Fruit fly (Drosophila melanogaster) whole organism, embryonic: ENCODE data around the gene CG43339.

ENCODE experiments used
- Ada2b ChIP-seq: fragments of 200-800 bp; sonication (Bioruptor generic); IDR thresholded peaks from 2 replicates; pipeline ENCODE4 v1.3.6; 2022; ENCODE audit warnings: missing biosample characterization, missing genetic modification characterization
- CG10267 ChIP-seq: fragments of 200-800 bp; sonication (Bioruptor generic); optimal IDR thresholded peaks from 2 replicates; lab custom pipeline; 2018; ENCODE audit warnings: missing biosample characterization, mild to moderate bottlenecking, missing genetic modification characterization, moderate library complexity
- CG10274 ChIP-seq: fragments of 200-800 bp; sonication (Bioruptor generic); optimal IDR thresholded peaks from 3 replicates; lab custom pipeline; 2017; ENCODE audit warnings: missing biosample characterization, mild to moderate bottlenecking, missing genetic modification characterization
- CG11085 ChIP-seq: fragments of 200-800 bp; sonication (Bioruptor generic); IDR thresholded peaks from 2 replicates; pipeline ENCODE4 v1.3.6; 2022; ENCODE audit warnings: missing biosample characterization, missing genetic modification characterization
- CG11560 ChIP-seq: fragments of 200-800 bp; sonication (Bioruptor generic); IDR thresholded peaks from 3 replicates; pipeline ENCODE4 v1.3.6; 2022; ENCODE audit warnings: missing biosample characterization, missing genetic modification characterization
- CG12659 ChIP-seq: fragments of 200-800 bp; sonication (Bioruptor generic); optimal IDR thresholded peaks from 3 replicates; lab custom pipeline; 2017; ENCODE audit warnings: mild to moderate bottlenecking, missing biosample characterization, missing genetic modification reagents, missing genetic modification characterization
- CG12942 ChIP-seq: fragments of 200-800 bp; sonication (Bioruptor generic); optimal IDR thresholded peaks from 3 replicates; lab custom pipeline; 2016; ENCODE audit warnings: missing biosample characterization, missing genetic modification characterization
- CG14667 ChIP-seq: fragments of 200-800 bp; sonication (Bioruptor generic); IDR thresholded peaks from 2 replicates; pipeline ENCODE4 v1.3.6; 2022; ENCODE audit warnings: missing biosample characterization, missing genetic modification characterization
- CG1603 ChIP-seq: fragments of 200-800 bp; sonication (Bioruptor generic); optimal IDR thresholded peaks from 2 replicates; lab custom pipeline; 2019; ENCODE audit warnings: missing biosample characterization, mild to moderate bottlenecking, missing genetic modification characterization, moderate library complexity
- CG17912 ChIP-seq: fragments of 200-800 bp; sonication (Bioruptor generic); optimal IDR thresholded peaks from 2 replicates; lab custom pipeline; 2018; ENCODE audit warnings: missing biosample characterization, mild to moderate bottlenecking, missing genetic modification characterization
- CG18476 ChIP-seq: fragments of 200-800 bp; sonication (Bioruptor generic); optimal IDR thresholded peaks from 2 replicates; lab custom pipeline; 2016; ENCODE audit warnings: missing biosample characterization, mild to moderate bottlenecking, missing genetic modification characterization
- CG2120 ChIP-seq: fragments of 200-800 bp; sonication (Bioruptor generic); optimal IDR thresholded peaks from 3 replicates; lab custom pipeline; 2016; ENCODE audit warnings: missing biosample characterization, missing genetic modification characterization
- CG30403 ChIP-seq: fragments of 200-800 bp; sonication (Bioruptor generic); optimal IDR thresholded peaks from 3 replicates; lab custom pipeline; 2016; ENCODE audit warnings: missing biosample characterization, missing genetic modification characterization
- CG32772 ChIP-seq: fragments of 200-800 bp; sonication (Bioruptor generic); IDR thresholded peaks from 2 replicates; pipeline ENCODE4 v1.3.6; 2022; ENCODE audit warnings: missing biosample characterization, missing genetic modification characterization
- CG3281 ChIP-seq: fragments of 200-800 bp; sonication (Bioruptor generic); optimal IDR thresholded peaks from 3 replicates; lab custom pipeline; 2017; ENCODE audit warnings: missing biosample characterization, mild to moderate bottlenecking, missing genetic modification characterization
- CG4328 ChIP-seq: fragments of 200-800 bp; sonication (Bioruptor generic); optimal IDR thresholded peaks from 3 replicates; lab custom pipeline; 2017; ENCODE audit warnings: missing biosample characterization, missing genetic modification reagents, missing genetic modification characterization
- CG6175 ChIP-seq: fragments of 200-800 bp; sonication (Bioruptor generic); IDR thresholded peaks from 3 replicates; pipeline ENCODE4 v1.3.6; 2022; ENCODE audit warnings: missing biosample characterization, missing genetic modification characterization
- CG7745 ChIP-seq: fragments of 200-800 bp; sonication (Bioruptor generic); optimal IDR thresholded peaks from 2 replicates; lab custom pipeline; 2018; ENCODE audit warnings: missing biosample characterization, mild to moderate bottlenecking, missing genetic modification characterization, moderate library complexity
- D19B ChIP-seq: fragments of 200-800 bp; sonication (Bioruptor generic); optimal IDR thresholded peaks from 2 replicates; lab custom pipeline; 2017; ENCODE audit warnings: missing biosample characterization, mild to moderate bottlenecking, missing genetic modification characterization
- Doc2 ChIP-seq: fragments of 200-800 bp; sonication (Bioruptor generic); IDR thresholded peaks from 2 replicates; pipeline ENCODE4 v1.3.6; 2022; ENCODE audit warnings: missing biosample characterization, missing genetic modification characterization
- Drgx ChIP-seq: fragments of 200-800 bp; sonication (Bioruptor generic); IDR thresholded peaks from 2 replicates; pipeline ENCODE4 v1.3.6; 2022; ENCODE audit warnings: missing biosample characterization, missing genetic modification characterization
- GATAe ChIP-seq: fragments of 200-800 bp; sonication (Bioruptor generic); conservative IDR thresholded peaks from 2 replicates; pipeline ENCODE4 v1.3.6; 2022; ENCODE audit warnings: missing biosample characterization, missing genetic modification characterization
- Hand ChIP-seq: fragments of 200-800 bp; sonication (Bioruptor generic); optimal IDR thresholded peaks from 2 replicates; lab custom pipeline; 2017; ENCODE audit warnings: mild to moderate bottlenecking, missing biosample characterization, missing genetic modification reagents, missing genetic modification characterization
- Hr78 ChIP-seq, 2 experiments: fragments of 200-800 bp in 1 of 2; fragments of >200 bp in 1 of 2; sonication (Bioruptor generic) in 1 of 2; optimal IDR thresholded peaks; 2 replicates each; lab custom pipeline; 2017 to 2019; ENCODE audit warnings: missing biosample characterization in 2 of 2, missing genetic modification characterization in 2 of 2, mild to moderate bottlenecking in 1 of 2, moderate library complexity in 1 of 2
- Myb ChIP-seq: fragments of 200-800 bp; sonication (Bioruptor generic); optimal IDR thresholded peaks from 2 replicates; lab custom pipeline; 2016; ENCODE audit warnings: missing biosample characterization, missing genetic modification characterization
- NFAT ChIP-seq: fragments of 200-800 bp; sonication (Bioruptor generic); IDR thresholded peaks from 2 replicates; pipeline ENCODE4 v1.3.6; 2022; ENCODE audit warnings: missing biosample characterization, missing genetic modification characterization
- Oli ChIP-seq: fragments of 200-800 bp; sonication (Bioruptor generic); optimal IDR thresholded peaks from 2 replicates; lab custom pipeline; 2018; ENCODE audit warnings: missing biosample characterization, mild to moderate bottlenecking, missing genetic modification characterization, moderate library complexity
- Pdp1 ChIP-seq, 2 experiments: fragments of 200-800 bp; sonication (Bioruptor generic); optimal IDR thresholded peaks; 3 replicates each; lab custom pipeline; 2016; ENCODE audit warnings: missing biosample characterization in 2 of 2, missing genetic modification characterization in 2 of 2, mild to moderate bottlenecking in 1 of 2, moderate library complexity in 1 of 2
- Sox102F ChIP-seq: fragments of 200-800 bp; sonication (Bioruptor generic); optimal IDR thresholded peaks from 2 replicates; lab custom pipeline; 2018; ENCODE audit warnings: missing biosample characterization, mild to moderate bottlenecking, missing genetic modification characterization, moderate library complexity
- Taf1 ChIP-seq: fragments of 200-800 bp; sonication (Bioruptor generic); IDR thresholded peaks from 2 replicates; pipeline ENCODE4 v1.3.6; 2022; ENCODE audit warnings: missing biosample characterization, missing genetic modification characterization
- amos ChIP-seq: fragments of 200-800 bp; sonication (Bioruptor generic); IDR thresholded peaks from 2 replicates; pipeline ENCODE4 v1.3.6; 2022; ENCODE audit warnings: missing biosample characterization, missing genetic modification characterization; ENCODE audit not compliant: partially characterized antibody
- az2 ChIP-seq: fragments of 200-800 bp; sonication (Bioruptor generic); optimal IDR thresholded peaks from 3 replicates; lab custom pipeline; 2016; ENCODE audit warnings: missing biosample characterization, missing genetic modification characterization
- crc ChIP-seq: fragments of 200-800 bp; sonication (Bioruptor generic); optimal IDR thresholded peaks from 2 replicates; lab custom pipeline; 2016; ENCODE audit warnings: missing biosample characterization, missing genetic modification characterization
- croc ChIP-seq: fragments of 200-800 bp; sonication (Bioruptor generic); conservative IDR thresholded peaks from 3 replicates; pipeline ENCODE4 v1.3.6; 2022; ENCODE audit warnings: missing biosample characterization, missing genetic modification characterization
- cwo ChIP-seq: fragments of 200-800 bp; sonication (Bioruptor generic); optimal IDR thresholded peaks from 3 replicates; lab custom pipeline; 2017; ENCODE audit warnings: missing biosample characterization, missing genetic modification characterization, mild to moderate bottlenecking, moderate library complexity, missing genetic modification reagents
- disco-r ChIP-seq: fragments of 200-800 bp; sonication (Bioruptor generic); optimal IDR thresholded peaks from 2 replicates; lab custom pipeline; 2016; ENCODE audit warnings: missing biosample characterization, missing genetic modification characterization
- dpn ChIP-seq, 2 experiments: fragments of 200-800 bp; sonication (Bioruptor generic); optimal IDR thresholded peaks; 3 replicates each; lab custom pipeline; 2016; ENCODE audit warnings: missing biosample characterization in 2 of 2, missing genetic modification characterization in 2 of 2
- fu2 ChIP-seq: fragments of 200-800 bp; sonication (Bioruptor generic); optimal IDR thresholded peaks from 2 replicates; lab custom pipeline; 2016; ENCODE audit warnings: missing biosample characterization, missing genetic modification characterization
- gcm ChIP-seq: fragments of 200-800 bp; sonication (Bioruptor generic); optimal IDR thresholded peaks from 2 replicates; lab custom pipeline; 2019; ENCODE audit warnings: missing biosample characterization, mild to moderate bottlenecking, missing genetic modification characterization, moderate library complexity
- lab ChIP-seq: fragments of 200-800 bp; sonication (Bioruptor generic); optimal IDR thresholded peaks from 3 replicates; lab custom pipeline; 2017; ENCODE audit warnings: missing biosample characterization, missing genetic modification characterization, mild to moderate bottlenecking, moderate library complexity, missing genetic modification reagents
- nerfin-1 ChIP-seq: fragments of 200-800 bp; sonication (Bioruptor generic); optimal IDR thresholded peaks from 3 replicates; lab custom pipeline; 2019; ENCODE audit warnings: missing biosample characterization, mild to moderate bottlenecking, missing genetic modification characterization, moderate library complexity
- oc ChIP-seq: fragments of 200-800 bp; sonication (Bioruptor generic); optimal IDR thresholded peaks from 2 replicates; lab custom pipeline; 2018; ENCODE audit warnings: missing biosample characterization, mild to moderate bottlenecking, missing genetic modification characterization, moderate library complexity
- org-1 ChIP-seq: fragments of 200-800 bp; sonication (Bioruptor generic); optimal IDR thresholded peaks from 2 replicates; lab custom pipeline; 2017; ENCODE audit warnings: missing biosample characterization, missing genetic modification characterization
- pan ChIP-seq, 4 experiments: fragments of >200 bp in 3 of 4; fragments of 200-800 bp in 1 of 4; sonication (Bioruptor generic) in 1 of 4; optimal IDR thresholded peaks in 3 of 4; IDR thresholded peaks in 1 of 4; 2 replicates each; pipeline versions ENCODE4 v1.3.6 to Lab custom; 2017 to 2022; ENCODE audit warnings: missing biosample characterization in 2 of 4, missing genetic modification characterization in 2 of 4, mixed read lengths in 1 of 4
- row ChIP-seq: fragments of 200-800 bp; sonication (Bioruptor generic); IDR thresholded peaks from 3 replicates; pipeline ENCODE4 v1.3.6; 2022; ENCODE audit warnings: missing biosample characterization, missing genetic modification characterization
- seq ChIP-seq: fragments of 200-800 bp; sonication (Bioruptor generic); IDR thresholded peaks from 2 replicates; pipeline ENCODE4 v1.3.6; 2022; ENCODE audit warnings: missing biosample characterization, missing genetic modification characterization
- sr ChIP-seq: fragments of 200-800 bp; sonication (Bioruptor generic); IDR thresholded peaks from 3 replicates; pipeline ENCODE4 v1.3.6; 2022; ENCODE audit warnings: missing biosample characterization, missing genetic modification characterization
- stc ChIP-seq: fragments of 200-800 bp; sonication (Bioruptor generic); IDR thresholded peaks from 2 replicates; pipeline ENCODE4 v1.3.6; 2022; ENCODE audit warnings: missing biosample characterization, missing genetic modification characterization
- unpg ChIP-seq: fragments of 200-800 bp; sonication (Bioruptor generic); optimal IDR thresholded peaks from 3 replicates; lab custom pipeline; 2018; ENCODE audit warnings: missing biosample characterization, mild to moderate bottlenecking, missing genetic modification characterization, moderate library complexity
- zfh2 ChIP-seq: fragments of 200-800 bp; sonication (Bioruptor generic); optimal IDR thresholded peaks from 2 replicates; lab custom pipeline; 2016; ENCODE audit warnings: missing biosample characterization, missing genetic modification characterization

CG43339 gene

DNA sequence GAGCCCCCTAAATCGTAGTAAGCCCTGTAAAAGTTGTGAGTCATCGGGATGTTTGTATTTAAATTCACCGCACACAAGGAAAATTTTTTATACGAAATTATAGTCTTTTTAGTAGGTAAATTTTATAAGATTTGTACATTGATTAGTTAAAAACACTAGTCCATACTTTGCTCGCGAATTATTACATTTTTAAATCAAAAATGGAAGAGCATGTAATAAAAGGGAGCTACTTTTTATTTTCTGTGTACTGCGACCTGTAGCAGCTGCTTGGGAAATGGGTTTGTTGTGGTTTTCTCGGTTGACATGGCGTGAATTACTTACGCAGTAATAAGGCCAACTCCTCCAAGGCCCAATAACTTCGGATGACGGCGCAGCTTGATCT is 21.6 kb upstream of the CG43339 start (continued):
- TF ChIP-seq NFAT (GFP tag; lab: Robert Waterston, UW): no peak
- 0 out of 2 replicates have a peak, but pooled peaks have one; percentile 22 for TF ChIP-seq Taf1
- peak; percentile 19 for TF ChIP-seq lab
- peak; percentile 19 for TF ChIP-seq CG12942 (GFP tag; lab: Kevin White, UChicago)
- no peak for TF ChIP-seq croc (GFP tag; lab: Robert Waterston, UW)
- no peak for TF ChIP-seq gcm (GFP tag; lab: Kevin White, UChicago)
- no peak for TF ChIP-seq GATAe (GFP tag; lab: Robert Waterston, UW)
- peak; percentile 72 for TF ChIP-seq unpg (GFP tag; lab: Kevin White, UChicago)
- TF ChIP-seq az2 (GFP tag; lab: Kevin White, UChicago): peak; percentile 48
- 0 out of 2 replicates have a peak, but pooled peaks have one; percentile 16 for TF ChIP-seq CG14667
- TF ChIP-seq Myb: no peak
- TF ChIP-seq D19B: no peak
- TF ChIP-seq CG7745: no peak
- TF ChIP-seq CG18476 (GFP tag; lab: Kevin White, UChicago): no peak
- no peak for TF ChIP-seq Hr78 (GFP tag; optimal IDR thresholded peaks at IDR 0.05; lab: Kevin White, UChicago)
- no peak for TF ChIP-seq CG11560 (tag; lab: Robert Waterston, UW)
- no peak for TF ChIP-seq cwo (GFP tag; lab: Kevin White, UChicago)
- no peak for TF ChIP-seq nerfin-1 (tag; lab: Kevin White, UChicago)
- TF ChIP-seq Doc2 (GFP tag; lab: Robert Waterston, UW): no peak
- no peak for TF ChIP-seq CG11085 (GFP tag; lab: Robert Waterston, UW)
- TF ChIP-seq CG32772 (GFP tag; lab: Robert Waterston, UW): no peak
- TF ChIP-seq Pdp1 (GFP tag; optimal IDR thresholded peaks at IDR 0.05; lab: Kevin White, UChicago): no peak
- TF ChIP-seq CG12659 (GFP tag; lab: Kevin White, UChicago): no peak
- TF ChIP-seq CG17912: no peak
- TF ChIP-seq CG4328: no peak
- no peak for TF ChIP-seq crc (GFP tag; lab: Kevin White, UChicago)
- no peak for TF ChIP-seq Hand (GFP tag; lab: Kevin White, UChicago)
- no peak for TF ChIP-seq sr (GFP tag; lab: Robert Waterston, UW)
- TF ChIP-seq dpn (GFP tag; optimal IDR thresholded peaks at IDR 0.05; lab: Kevin White, UChicago): peak in 1 of 2 experiments; percentile 31
- TF ChIP-seq CG1603 (tag; lab: Kevin White, UChicago): no peak
- TF ChIP-seq seq: no peak
- TF ChIP-seq CG2120: no peak
- no peak for TF ChIP-seq CG6175
- peak; percentile 48; the same call in 1 of the 2 replicates for TF ChIP-seq Ada2b
- TF ChIP-seq stc (GFP tag; lab: Robert Waterston, UW): no peak
- TF ChIP-seq CG10274 (GFP tag; lab: Kevin White, UChicago): no peak
- TF ChIP-seq row (GFP tag; lab: Robert Waterston, UW): peak; percentile 55
- TF ChIP-seq disco-r (GFP tag; lab: Kevin White, UChicago): no peak
- peak; percentile 18; the same call in 1 of the 2 replicates for TF ChIP-seq Drgx (GFP tag; lab: Robert Waterston, UW)
- TF ChIP-seq pan (optimal IDR thresholded peaks at IDR 0.05; lab: Kevin White, UChicago): no peak
- no peak for TF ChIP-seq pan (GFP tag; optimal IDR thresholded peaks at IDR 0.05 in 1 of 2, IDR thresholded peaks at IDR 0.05 in 1 of 2)
- peak; percentile 3 for TF ChIP-seq CG30403
- no peak for TF ChIP-seq zfh2
- no peak for TF ChIP-seq fu2 (GFP tag; lab: Kevin White, UChicago)
- TF ChIP-seq Oli: peak; percentile 31
- no peak for TF ChIP-seq org-1
- TF ChIP-seq Sox102F (GFP tag; lab: Kevin White, UChicago): peak; percentile 66
- TF ChIP-seq CG3281 (GFP tag; lab: Kevin White, UChicago): no peak
- no peak for TF ChIP-seq oc
- TF ChIP-seq amos (GFP tag; lab: Robert Waterston, UW): no peak
- no peak for TF ChIP-seq CG10267 (tag; lab: Kevin White, UChicago)
